Fruit fly (Drosophila melanogaster) whole organism, embryonic: Measurements from ENCODE around the gene CG13297.

ENCODE experiments used
- CG10462 ChIP-seq: fragments of 200-800 bp; sonication (Bioruptor generic); optimal IDR thresholded peaks from 2 replicates; lab custom pipeline; 2016; ENCODE audit warnings: missing biosample characterization, missing genetic modification characterization
- CG10979 ChIP-seq: fragments of 200-800 bp; sonication (Bioruptor generic); optimal IDR thresholded peaks from 2 replicates; lab custom pipeline; 2018; ENCODE audit warnings: missing biosample characterization, mild to moderate bottlenecking, missing genetic modification characterization, moderate library complexity
- CG13424 ChIP-seq: fragments of 200-800 bp; sonication (Bioruptor generic); optimal IDR thresholded peaks from 2 replicates; lab custom pipeline; 2019; ENCODE audit warnings: missing biosample characterization, mild to moderate bottlenecking, missing genetic modification characterization, moderate library complexity
- CG14710 ChIP-seq: fragments of 200-800 bp; sonication (Bioruptor generic); optimal IDR thresholded peaks from 3 replicates; lab custom pipeline; 2019; ENCODE audit warnings: missing biosample characterization, mild to moderate bottlenecking, missing genetic modification characterization, moderate library complexity
- CG15696 ChIP-seq: fragments of 200-800 bp; sonication (Bioruptor generic); optimal IDR thresholded peaks from 2 replicates; lab custom pipeline; 2019; ENCODE audit warnings: missing biosample characterization, mild to moderate bottlenecking, missing genetic modification characterization, moderate library complexity
- CG16815 ChIP-seq: fragments of 200-800 bp; sonication (Bioruptor generic); optimal IDR thresholded peaks from 3 replicates; lab custom pipeline; 2017; ENCODE audit warnings: missing biosample characterization, mild to moderate bottlenecking, missing genetic modification characterization
- CG16863 ChIP-seq: fragments of 200-800 bp; sonication (Bioruptor generic); optimal IDR thresholded peaks from 3 replicates; lab custom pipeline; 2016; ENCODE audit warnings: missing biosample characterization, missing genetic modification characterization
- CG17361 ChIP-seq: fragments of 200-800 bp; sonication (Bioruptor generic); IDR thresholded peaks from 3 replicates; pipeline ENCODE4 v1.3.6; 2022; ENCODE audit warnings: missing biosample characterization, missing genetic modification characterization
- CG17829 ChIP-seq: fragments of 200-800 bp; optimal IDR thresholded peaks from 2 replicates; lab custom pipeline; 2019; ENCODE audit warnings: missing biosample characterization, mild to moderate bottlenecking, missing genetic modification characterization, moderate library complexity
- CG18262 ChIP-seq: fragments of 200-800 bp; optimal IDR thresholded peaks from 3 replicates; lab custom pipeline; 2019; ENCODE audit warnings: missing biosample characterization, mild to moderate bottlenecking, missing genetic modification characterization, moderate library complexity
- CG2712 ChIP-seq: fragments of 200-800 bp; optimal IDR thresholded peaks from 3 replicates; lab custom pipeline; 2019; ENCODE audit warnings: missing biosample characterization, mild to moderate bottlenecking, missing genetic modification characterization, moderate library complexity
- CG2889 ChIP-seq: fragments of 200-800 bp; sonication (Bioruptor generic); IDR thresholded peaks from 3 replicates; pipeline ENCODE4 v1.3.6; 2022; ENCODE audit warnings: missing biosample characterization, missing genetic modification characterization
- CG31441 ChIP-seq: fragments of 200-800 bp; sonication (Bioruptor generic); IDR thresholded peaks from 2 replicates; pipeline ENCODE4 v1.3.6; 2022; ENCODE audit warnings: missing biosample characterization, missing genetic modification characterization
- CG8924 ChIP-seq: fragments of 200-800 bp; optimal IDR thresholded peaks from 3 replicates; lab custom pipeline; 2019; ENCODE audit warnings: missing biosample characterization, mild to moderate bottlenecking, missing genetic modification characterization, moderate library complexity
- Chrac-16 ChIP-seq: fragments of 200-800 bp; sonication (Bioruptor generic); optimal IDR thresholded peaks from 3 replicates; lab custom pipeline; 2016; ENCODE audit warnings: missing biosample characterization, missing genetic modification characterization
- D ChIP-seq, 2 experiments: fragments of 200-800 bp in 1 of 2; fragments of >200 bp in 1 of 2; sonication (Bioruptor generic) in 1 of 2; optimal IDR thresholded peaks; 2 replicates in 1 of 2; 3 replicates in 1 of 2; lab custom pipeline; 2017; ENCODE audit warnings: mild to moderate bottlenecking in 1 of 2, missing biosample characterization in 1 of 2, missing genetic modification characterization in 1 of 2, missing genetic modification reagents in 1 of 2
- Fer2 ChIP-seq: fragments of 200-800 bp; sonication (Bioruptor generic); optimal IDR thresholded peaks from 2 replicates; lab custom pipeline; 2018; ENCODE audit warnings: missing biosample characterization, mild to moderate bottlenecking, missing genetic modification characterization, moderate library complexity
- Hey ChIP-seq: fragments of 200-800 bp; sonication (Bioruptor generic); optimal IDR thresholded peaks from 3 replicates; lab custom pipeline; 2018; ENCODE audit warnings: missing biosample characterization, mild to moderate bottlenecking, missing genetic modification characterization
- Hr78 ChIP-seq, 2 experiments: fragments of 200-800 bp in 1 of 2; fragments of >200 bp in 1 of 2; sonication (Bioruptor generic) in 1 of 2; optimal IDR thresholded peaks; 2 replicates each; lab custom pipeline; 2017 to 2019; ENCODE audit warnings: missing biosample characterization in 2 of 2, missing genetic modification characterization in 2 of 2, mild to moderate bottlenecking in 1 of 2, moderate library complexity in 1 of 2
- Oli ChIP-seq: fragments of 200-800 bp; sonication (Bioruptor generic); optimal IDR thresholded peaks from 2 replicates; lab custom pipeline; 2018; ENCODE audit warnings: missing biosample characterization, mild to moderate bottlenecking, missing genetic modification characterization, moderate library complexity
- Sox100B ChIP-seq: fragments of 200-800 bp; sonication (Bioruptor generic); optimal IDR thresholded peaks from 3 replicates; lab custom pipeline; 2018; ENCODE audit warnings: missing biosample characterization, mild to moderate bottlenecking, missing genetic modification characterization
- Sox102F ChIP-seq: fragments of 200-800 bp; sonication (Bioruptor generic); optimal IDR thresholded peaks from 2 replicates; lab custom pipeline; 2018; ENCODE audit warnings: missing biosample characterization, mild to moderate bottlenecking, missing genetic modification characterization, moderate library complexity
- Spps ChIP-seq: fragments of 200-800 bp; sonication (Bioruptor generic); optimal IDR thresholded peaks from 2 replicates; lab custom pipeline; 2018; ENCODE audit warnings: missing biosample characterization, mild to moderate bottlenecking, missing genetic modification characterization
- Ssrp ChIP-seq: fragments of 200-800 bp; sonication (Bioruptor generic); optimal IDR thresholded peaks from 2 replicates; lab custom pipeline; 2018; ENCODE audit warnings: missing biosample characterization, mild to moderate bottlenecking, missing genetic modification characterization, moderate library complexity
- Vsx1 ChIP-seq: fragments of 200-800 bp; sonication (Bioruptor generic); optimal IDR thresholded peaks from 2 replicates; lab custom pipeline; 2017; ENCODE audit warnings: missing biosample characterization, mild to moderate bottlenecking, missing genetic modification characterization, missing genetic modification reagents
- bsh ChIP-seq, 2 experiments: fragments of 200-800 bp; sonication (Bioruptor generic); optimal IDR thresholded peaks; 2 replicates each; lab custom pipeline; 2017 to 2018; ENCODE audit warnings: mild to moderate bottlenecking in 2 of 2, missing biosample characterization in 2 of 2, missing genetic modification characterization in 2 of 2, moderate library complexity in 1 of 2
- cad ChIP-seq: fragments of >200 bp; optimal IDR thresholded peaks from 2 replicates; lab custom pipeline; 2017; ENCODE audit warnings: missing biosample characterization, missing genetic modification characterization
- chm ChIP-seq: fragments of 200-800 bp; sonication (Bioruptor generic); IDR thresholded peaks from 2 replicates; pipeline ENCODE4 v1.3.6; 2022; ENCODE audit warnings: missing biosample characterization, missing genetic modification characterization
- dan ChIP-seq: fragments of 200-800 bp; sonication (Bioruptor generic); IDR thresholded peaks from 2 replicates; pipeline ENCODE4 v1.3.6; 2022; ENCODE audit warnings: missing biosample characterization, missing genetic modification characterization
- dimm ChIP-seq: fragments of 200-800 bp; sonication (Bioruptor generic); IDR thresholded peaks from 2 replicates; pipeline ENCODE4 v1.3.6; 2022; ENCODE audit warnings: missing biosample characterization, missing genetic modification characterization
- dmrt11E ChIP-seq: fragments of 200-800 bp; sonication (Bioruptor generic); optimal IDR thresholded peaks from 3 replicates; lab custom pipeline; 2018; ENCODE audit warnings: missing biosample characterization, mild to moderate bottlenecking, missing genetic modification characterization, moderate library complexity
- dmrt99B ChIP-seq: fragments of 200-800 bp; sonication (Bioruptor generic); optimal IDR thresholded peaks from 2 replicates; lab custom pipeline; 2018; ENCODE audit warnings: missing biosample characterization, mild to moderate bottlenecking, missing genetic modification characterization, moderate library complexity
- fd96Cb ChIP-seq: fragments of 200-800 bp; sonication (Bioruptor generic); optimal IDR thresholded peaks from 2 replicates; lab custom pipeline; 2018; ENCODE audit warnings: missing biosample characterization, mild to moderate bottlenecking, missing genetic modification characterization, moderate library complexity
- fru ChIP-seq: fragments of >200 bp; optimal IDR thresholded peaks from 2 replicates; lab custom pipeline; 2017
- gem ChIP-seq: fragments of 200-800 bp; sonication (Bioruptor generic); optimal IDR thresholded peaks from 2 replicates; lab custom pipeline; 2019; ENCODE audit warnings: missing biosample characterization, mild to moderate bottlenecking, missing genetic modification characterization, moderate library complexity
- gt ChIP-seq: fragments of 200-800 bp; sonication (Bioruptor generic); IDR thresholded peaks from 2 replicates; pipeline ENCODE4 v1.3.6; 2022; ENCODE audit warnings: missing biosample characterization, missing genetic modification characterization
- jigr1 ChIP-seq: fragments of 200-800 bp; sonication (Bioruptor generic); IDR thresholded peaks from 3 replicates; pipeline ENCODE4 v1.3.6; 2022; ENCODE audit warnings: missing biosample characterization, missing genetic modification characterization
- jumu ChIP-seq: fragments of 200-800 bp; sonication (Bioruptor generic); optimal IDR thresholded peaks from 3 replicates; lab custom pipeline; 2016; ENCODE audit warnings: missing biosample characterization, missing genetic modification characterization
- kni ChIP-seq: fragments of 200-800 bp; sonication (Bioruptor generic); optimal IDR thresholded peaks from 3 replicates; lab custom pipeline; 2017; ENCODE audit warnings: mild to moderate bottlenecking, missing biosample characterization, missing genetic modification reagents, missing genetic modification characterization
- nerfin-1 ChIP-seq: fragments of 200-800 bp; sonication (Bioruptor generic); optimal IDR thresholded peaks from 3 replicates; lab custom pipeline; 2019; ENCODE audit warnings: missing biosample characterization, mild to moderate bottlenecking, missing genetic modification characterization, moderate library complexity
- nmo ChIP-seq: fragments of 200-800 bp; sonication (Bioruptor generic); optimal IDR thresholded peaks from 2 replicates; lab custom pipeline; 2018; ENCODE audit warnings: missing biosample characterization, mild to moderate bottlenecking, missing genetic modification characterization, moderate library complexity
- pho ChIP-seq: fragments of 200-800 bp; sonication (Bioruptor generic); optimal IDR thresholded peaks from 2 replicates; lab custom pipeline; 2016; ENCODE audit warnings: missing biosample characterization, missing genetic modification characterization
- phol ChIP-seq: fragments of 200-800 bp; sonication (Bioruptor generic); optimal IDR thresholded peaks from 3 replicates; lab custom pipeline; 2018; ENCODE audit warnings: missing biosample characterization, mild to moderate bottlenecking, missing genetic modification characterization, moderate library complexity
- rib ChIP-seq: fragments of 200-800 bp; sonication (Bioruptor generic); IDR thresholded peaks from 2 replicates; pipeline ENCODE4 v1.3.6; 2022; ENCODE audit warnings: missing biosample characterization, missing genetic modification characterization
- sc ChIP-seq, 3 experiments: fragments of >200 bp in 2 of 3; fragments of 200-800 bp in 1 of 3; sonication (Bioruptor generic) in 1 of 3; optimal IDR thresholded peaks; 2 replicates in 2 of 3; 3 replicates in 1 of 3; lab custom pipeline; 2017; ENCODE audit warnings: mild to moderate bottlenecking in 1 of 3, missing biosample characterization in 1 of 3, missing genetic modification characterization in 1 of 3, missing genetic modification reagents in 1 of 3
- sens-2 ChIP-seq: fragments of 200-800 bp; sonication (Bioruptor generic); IDR thresholded peaks from 2 replicates; pipeline ENCODE4 v1.3.6; 2022; ENCODE audit warnings: missing biosample characterization, missing genetic modification characterization
- sisA ChIP-seq: fragments of 200-800 bp; sonication (Bioruptor generic); IDR thresholded peaks from 2 replicates; pipeline ENCODE4 v1.3.6; 2022; ENCODE audit warnings: missing biosample characterization, missing genetic modification characterization
- tll ChIP-seq, 2 experiments: fragments of 200-800 bp in 1 of 2; fragments of >200 bp in 1 of 2; sonication (Bioruptor generic) in 1 of 2; optimal IDR thresholded peaks; 2 replicates each; lab custom pipeline; 2017 to 2019; ENCODE audit warnings: missing biosample characterization in 2 of 2, missing genetic modification characterization in 2 of 2, mild to moderate bottlenecking in 1 of 2, moderate library complexity in 1 of 2
- unpg ChIP-seq: fragments of 200-800 bp; sonication (Bioruptor generic); optimal IDR thresholded peaks from 3 replicates; lab custom pipeline; 2018; ENCODE audit warnings: missing biosample characterization, mild to moderate bottlenecking, missing genetic modification characterization, moderate library complexity
- yki ChIP-seq: fragments of >200 bp; optimal IDR thresholded peaks from 3 replicates; lab custom pipeline; 2018

Gene CG13297

DNA sequence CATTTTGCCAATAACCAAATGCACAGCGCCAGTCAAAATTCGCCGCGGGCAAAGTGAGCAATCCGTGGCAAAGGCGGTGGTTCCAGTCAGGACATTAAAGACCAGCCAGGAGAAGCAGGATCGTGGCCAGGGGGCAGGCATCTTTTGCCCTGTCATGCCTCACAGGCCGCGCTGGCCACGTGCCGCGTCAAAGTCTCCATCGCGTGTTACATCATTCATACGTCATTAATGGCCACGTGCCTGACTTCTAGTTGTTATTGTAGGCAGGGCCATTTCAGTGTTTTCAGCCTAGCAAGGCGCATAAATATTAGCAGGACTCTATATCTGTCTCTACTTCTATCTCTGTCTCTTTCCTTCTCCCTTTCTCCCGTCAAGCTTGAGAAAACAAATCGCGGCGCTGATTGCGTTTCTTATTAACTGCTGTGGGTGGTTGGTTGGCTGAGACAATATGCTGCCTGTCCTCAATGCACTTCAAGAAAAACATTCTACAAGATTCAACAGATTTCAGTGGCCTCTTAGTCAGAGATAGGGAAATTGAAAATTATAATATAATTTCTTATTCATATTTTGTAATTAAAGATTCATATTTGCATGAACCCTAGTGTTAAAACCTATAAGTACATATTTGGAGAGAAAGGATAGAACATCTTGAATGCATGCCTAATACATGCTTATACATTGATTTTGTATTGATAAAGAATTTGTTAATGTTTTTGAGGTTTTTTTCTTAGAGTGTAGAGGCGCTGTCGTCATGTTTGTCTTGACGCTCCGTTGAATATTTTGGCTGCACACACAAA, 48.7 kb downstream of the CG13297 start (continued):
- peak; percentile 50 for TF ChIP-seq CG14710 (tag; lab: Kevin White, UChicago)
- TF ChIP-seq gt (GFP tag; lab: Robert Waterston, UW), result no peak
- no peak for TF ChIP-seq CG16815 (GFP tag; lab: Kevin White, UChicago)
- peak; percentile 50; the same call in 1 of the 3 replicates for TF ChIP-seq CG17361 (GFP tag; lab: Robert Waterston, UW)
- TF ChIP-seq CG10979, result peak; percentile 54
- peak; percentile 19 for TF ChIP-seq fd96Cb (tag; lab: Kevin White, UChicago)
- TF ChIP-seq pho, result no peak
- TF ChIP-seq Chrac-16 (GFP tag; lab: Kevin White, UChicago), result no peak
- no peak for TF ChIP-seq fru (lab: Kevin White, UChicago)
- TF ChIP-seq CG13424 (tag; lab: Kevin White, UChicago), result peak; percentile 10
- TF ChIP-seq CG15696 (tag; lab: Kevin White, UChicago), result peak; percentile 25
- no peak for TF ChIP-seq Spps (tag; lab: Kevin White, UChicago)
- TF ChIP-seq CG17829 (tag; lab: Kevin White, UChicago), result peak; percentile 5
- peak; percentile 34 for TF ChIP-seq Ssrp (tag; lab: Kevin White, UChicago)
- no peak for TF ChIP-seq sc (optimal IDR thresholded peaks at IDR 0.05; lab: Kevin White, UChicago)
- TF ChIP-seq sc (GFP tag; optimal IDR thresholded peaks at IDR 0.05; lab: Kevin White, UChicago), result peak; percentile 6
- peak; percentile 48; the same call in 1 of the 2 replicates for TF ChIP-seq CG31441
- peak; percentile 53 for TF ChIP-seq gem
- TF ChIP-seq dmrt99B (tag; lab: Kevin White, UChicago), result peak; percentile 28
- peak; percentile 43 for TF ChIP-seq phol (tag; lab: Kevin White, UChicago)
- 0 out of 2 replicates have a peak, but pooled peaks have one; percentile 12 for TF ChIP-seq sens-2
- TF ChIP-seq CG10462 (GFP tag; lab: Kevin White, UChicago), result no peak
- TF ChIP-seq bsh (GFP tag; optimal IDR thresholded peaks at IDR 0.05; lab: Kevin White, UChicago), result peak in 1 of 2 experiments; percentile 50
- TF ChIP-seq nmo, result peak; percentile 23
- peak; percentile 44 for TF ChIP-seq Sox100B (GFP tag; lab: Kevin White, UChicago)
- TF ChIP-seq D (optimal IDR thresholded peaks at IDR 0.05; lab: Kevin White, UChicago), result no peak
- peak; percentile 27 for TF ChIP-seq D (GFP tag; optimal IDR thresholded peaks at IDR 0.05; lab: Kevin White, UChicago)
- no peak for TF ChIP-seq sisA (GFP tag; lab: Robert Waterston, UW)
- no peak for TF ChIP-seq CG16863 (GFP tag; lab: Kevin White, UChicago)
- TF ChIP-seq yki (lab: Kevin White, UChicago), result no peak
- peak; percentile 57 for TF ChIP-seq CG18262
- peak; percentile 8 for TF ChIP-seq Sox102F
- peak; percentile 40 for TF ChIP-seq dmrt11E
- peak; percentile 60 for TF ChIP-seq CG2712
- no peak for TF ChIP-seq Fer2
- peak; percentile 9 for TF ChIP-seq CG8924
- TF ChIP-seq jumu (GFP tag; lab: Kevin White, UChicago), result no peak
- peak; percentile 35 for TF ChIP-seq Oli

DNA sequence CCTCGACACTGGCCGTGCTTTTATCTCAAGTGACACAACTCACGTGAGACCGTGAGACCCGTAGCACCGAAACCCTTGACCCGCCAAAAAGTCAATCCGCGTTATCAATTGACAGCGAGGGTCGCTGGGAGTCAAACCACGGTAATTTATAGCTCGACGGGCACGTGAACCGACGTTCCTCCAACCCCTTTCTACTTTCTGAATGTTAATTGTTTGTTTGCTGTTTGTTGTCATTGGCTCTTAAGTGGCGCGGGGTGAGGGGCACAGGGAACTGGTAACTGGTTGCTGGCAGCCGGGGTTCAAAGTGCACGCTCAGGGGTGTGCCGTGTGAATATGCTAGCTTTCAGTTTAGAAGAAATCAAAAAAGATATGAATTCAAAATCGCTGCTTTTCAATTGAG, 50.5 kb downstream of the CG13297 start:
- TF ChIP-seq cad (GFP tag; lab: Kevin White, UChicago), result no peak
- TF ChIP-seq dimm (GFP tag; lab: Robert Waterston, UW), result no peak
- peak in 1 of 2 experiments; percentile 56 for TF ChIP-seq tll (GFP tag; optimal IDR thresholded peaks at IDR 0.05; lab: Kevin White, UChicago)
- TF ChIP-seq jigr1 (GFP tag; lab: Robert Waterston, UW), result no peak
- peak; percentile 3 for TF ChIP-seq kni (GFP tag; lab: Kevin White, UChicago)
- TF ChIP-seq Vsx1 (GFP tag; lab: Kevin White, UChicago), result peak; percentile 20
- peak; percentile 13 for TF ChIP-seq nerfin-1 (tag; lab: Kevin White, UChicago)
- peak in 1 of 2 experiments; percentile 72 for TF ChIP-seq Hr78 (GFP tag; optimal IDR thresholded peaks at IDR 0.05; lab: Kevin White, UChicago)
- no peak for TF ChIP-seq chm (GFP tag; lab: Robert Waterston, UW)
- no peak for TF ChIP-seq dan (GFP tag; lab: Robert Waterston, UW)
- peak; percentile 79 for TF ChIP-seq Hey (tag; lab: Kevin White, UChicago)
- TF ChIP-seq rib (GFP tag; lab: Robert Waterston, UW), result no peak
- no peak for TF ChIP-seq CG2889 (GFP tag; lab: Robert Waterston, UW)
- no peak for TF ChIP-seq unpg (GFP tag; lab: Kevin White, UChicago)
